Worm (Caenorhabditis elegans): ENCODE data around the gene C37E2.10.

The C37E2.10 gene

ce11 chrX:14178688-14179087 is at the start of gene C37E2.10:
TSS of gene C37E2.10 (plus strand) at chrX:14178988.
- TF ChIP-seq ceh-39 (tag; optimal IDR thresholded peaks at IDR 0.05) (no peak), bed-3 (GFP tag; optimal IDR thresholded peaks at IDR 0.05) (no peak), unc-62 (GFP tag; optimal IDR thresholded peaks at IDR 0.05) (no peak), nhr-28 (tag; optimal IDR thresholded peaks at IDR 0.05) (no peak), flh-1 (GFP tag; optimal IDR thresholded peaks at IDR 0.05) (no peak), blmp-1 (tag; optimal IDR thresholded peaks at IDR 0.05) (no peak), ceh-43 (GFP tag; optimal IDR thresholded peaks at IDR 0.05) (no peak), tbx-8 (GFP tag; optimal IDR thresholded peaks at IDR 0.05) (no peak), cnd-1 (tag; optimal IDR thresholded peaks at IDR 0.05) (no peak), elt-3 (tag; optimal IDR thresholded peaks at IDR 0.05) (no peak), elt-1 (tag; optimal IDR thresholded peaks at IDR 0.05; ENCODE audit: borderline replicate concordance, insufficient read depth) (no peak), mep-1 (tag; optimal IDR thresholded peaks at IDR 0.05) (no peak), nhr-76 (tag; optimal IDR thresholded peaks at IDR 0.05) (no peak)

- TF ChIP-seq ham-2 (GFP tag; optimal IDR thresholded peaks at IDR 0.05) (no peak), blmp-1 (tag; optimal IDR thresholded peaks at IDR 0.05) (no peak)
Observed at ce11 chrX:14131476-14131875, 47.3 kb upstream of the C37E2.10 start.

- TF ChIP-seq ham-2 (GFP tag; optimal IDR thresholded peaks at IDR 0.05): no peak
- TF ChIP-seq sem-2 (GFP tag; optimal IDR thresholded peaks at IDR 0.05): no peak
- TF ChIP-seq sptf-1 (tag; optimal IDR thresholded peaks at IDR 0.05): no peak
- no peak for TF ChIP-seq mls-2 (tag; optimal IDR thresholded peaks at IDR 0.05)
Observed at ce11 chrX:14132677-14133076, 46.1 kb upstream of the C37E2.10 start.

ce11 chrX:14134244-14134643 is 44.5 kb upstream of the C37E2.10 start, which contains the start of gene F28H6.8:
TSS of gene F28H6.8 (minus strand) at chrX:14134344.
- TF ChIP-seq lin-13 (tag; optimal IDR thresholded peaks at IDR 0.05) (no peak), mep-1 (tag; optimal IDR thresholded peaks at IDR 0.05) (no peak), sem-2 (GFP tag; optimal IDR thresholded peaks at IDR 0.05) (no peak), nhr-76 (tag; optimal IDR thresholded peaks at IDR 0.05) (no peak), tbx-8 (GFP tag; optimal IDR thresholded peaks at IDR 0.05) (no peak), ztf-11 (tag; optimal IDR thresholded peaks at IDR 0.05) (no peak), drap-1 (GFP tag; optimal IDR thresholded peaks at IDR 0.05) (no peak), bed-3 (GFP tag; optimal IDR thresholded peaks at IDR 0.05) (no peak), pha-4 (tag; optimal IDR thresholded peaks at IDR 0.05) (no peak), ham-2 (GFP tag; optimal IDR thresholded peaks at IDR 0.05) (no peak), zip-8 (tag; optimal IDR thresholded peaks at IDR 0.05) (no peak), mab-5 (tag; optimal IDR thresholded peaks at IDR 0.05) (no peak), sptf-1 (tag; optimal IDR thresholded peaks at IDR 0.05) (no peak), snpc-4 (tag; optimal IDR thresholded peaks at IDR 0.05) (no peak)

ce11 chrX:14134883-14135282 is 43.9 kb upstream of the C37E2.10 start:
- TF ChIP-seq lsy-2 (tag; optimal IDR thresholded peaks at IDR 0.05): no peak

- TF ChIP-seq flh-1 (GFP tag; optimal IDR thresholded peaks at IDR 0.05) (no peak), ceh-39 (tag; optimal IDR thresholded peaks at IDR 0.05) (no peak), elt-3 (tag; optimal IDR thresholded peaks at IDR 0.05) (no peak), hlh-1 (tag; optimal IDR thresholded peaks at IDR 0.05) (no peak), nhr-28 (tag; optimal IDR thresholded peaks at IDR 0.05) (no peak), unc-62 (GFP tag; optimal IDR thresholded peaks at IDR 0.05) (no peak), nhr-76 (tag; optimal IDR thresholded peaks at IDR 0.05) (no peak), unc-120 (tag; optimal IDR thresholded peaks at IDR 0.05; ENCODE audit: poor library complexity, severe bottlenecking) (no peak), ham-2 (GFP tag; optimal IDR thresholded peaks at IDR 0.05) (no peak), cnd-1 (tag; optimal IDR thresholded peaks at IDR 0.05) (no peak), pha-4 (tag; optimal IDR thresholded peaks at IDR 0.05) (no peak), lsy-2 (tag; optimal IDR thresholded peaks at IDR 0.05) (no peak), blmp-1 (tag; optimal IDR thresholded peaks at IDR 0.05) (no peak)
Observed at ce11 chrX:14140040-14140439, 38.7 kb upstream of the C37E2.10 start, which contains the start of gene nkat-1. TSS of gene nkat-1 (minus strand) at chrX:14140140.

ce11 chrX:14141344-14141841 is 37.4 kb upstream of the C37E2.10 start:
- TF ChIP-seq ces-1 (GFP tag; optimal IDR thresholded peaks at IDR 0.05): peak; percentile 71
- TF ChIP-seq mab-5 (tag; optimal IDR thresholded peaks at IDR 0.05): no peak
- no peak for TF ChIP-seq lsy-2 (tag; optimal IDR thresholded peaks at IDR 0.05)
- peak; percentile 54 for TF ChIP-seq nhr-2 (tag; optimal IDR thresholded peaks at IDR 0.05)
- TF ChIP-seq lin-32 (GFP tag; optimal IDR thresholded peaks at IDR 0.05): no peak
- TF ChIP-seq ceh-43 (GFP tag; optimal IDR thresholded peaks at IDR 0.05): no peak
- TF ChIP-seq unc-62 (GFP tag; optimal IDR thresholded peaks at IDR 0.05): no peak

All from whole organism, mixed stage, embryonic.